Fruit fly (Drosophila melanogaster): ENCODE data around the gene CG43233.

Gene CG43233

dm6 chr2L:20428756-20429408 is 44.3 kb downstream of the CG43233 start (continued):
- TF ChIP-seq Hr38 (GFP tag; optimal IDR thresholded peaks at IDR 0.05) (no peak), CG6163 (GFP tag; IDR thresholded peaks at IDR 0.05) (0 out of 3 replicates have a peak, but pooled peaks have one; percentile 41), Sox15 (GFP tag; optimal IDR thresholded peaks at IDR 0.05) (no peak), salr (GFP tag; optimal IDR thresholded peaks at IDR 0.05) (no peak), CG4318 (GFP tag; optimal IDR thresholded peaks at IDR 0.05) (no peak), spab (GFP tag; optimal IDR thresholded peaks at IDR 0.05) (no peak), CG3919 (GFP tag; optimal IDR thresholded peaks at IDR 0.05) (peak; percentile 52), CG11902 (GFP tag; optimal IDR thresholded peaks at IDR 0.05) (no peak), achi (GFP tag; optimal IDR thresholded peaks at IDR 0.05) (peak; percentile 84), CG10631 (GFP tag; optimal IDR thresholded peaks at IDR 0.05) (peak; percentile 24), svp (GFP tag) (no peak), CG9139 (GFP tag; optimal IDR thresholded peaks at IDR 0.05) (no peak), Ets21C (GFP tag; optimal IDR thresholded peaks at IDR 0.05) (no peak), CG31627 (GFP tag; optimal IDR thresholded peaks at IDR 0.05) (no peak), lz (GFP tag; optimal IDR thresholded peaks at IDR 0.05) (no peak), Hr39 (GFP tag; optimal IDR thresholded peaks at IDR 0.05) (no peak)

- no peak for TF ChIP-seq lz (GFP tag; optimal IDR thresholded peaks at IDR 0.05)
- no peak for TF ChIP-seq Hr38 (GFP tag; optimal IDR thresholded peaks at IDR 0.05)
- TF ChIP-seq CG6163 (GFP tag; IDR thresholded peaks at IDR 0.05), result no peak
- no peak for TF ChIP-seq CG7368 (GFP tag; optimal IDR thresholded peaks at IDR 0.05)
- TF ChIP-seq fkh (GFP tag; optimal IDR thresholded peaks at IDR 0.05), result no peak
- no peak for TF ChIP-seq acj6 (GFP tag; optimal IDR thresholded peaks at IDR 0.05)
- TF ChIP-seq dac (GFP tag; optimal IDR thresholded peaks at IDR 0.05), result no peak
- TF ChIP-seq CG6808 (GFP tag; optimal IDR thresholded peaks at IDR 0.05), result no peak
Measured at dm6 chr2L:20428382-20428755, 44.8 kb downstream of the CG43233 start.

dm6 chr2L:20427401-20427800 is 45.8 kb downstream of the CG43233 start:
- TF ChIP-seq CG6163 (GFP tag; IDR thresholded peaks at IDR 0.05) (0 out of 3 replicates have a peak, but pooled peaks have one; percentile 22), ss (GFP tag; optimal IDR thresholded peaks at IDR 0.05) (peak in 1 of 2 experiments; percentile 11), acj6 (GFP tag; optimal IDR thresholded peaks at IDR 0.05) (no peak), fkh (GFP tag; optimal IDR thresholded peaks at IDR 0.05) (no peak)

dm6 chr2L:20425854-20426396 is 47.3 kb downstream of the CG43233 start, which contains the start of gene CG31688:
TSS of gene CG31688 (plus strand) at chr2L:20426199.
- TF ChIP-seq Hr39 (GFP tag; optimal IDR thresholded peaks at IDR 0.05) (no peak), fd85E (GFP tag; optimal IDR thresholded peaks at IDR 0.05) (no peak), ss (GFP tag; optimal IDR thresholded peaks at IDR 0.05) (no peak), CG8119 (GFP tag; IDR thresholded peaks at IDR 0.05) (no peak), Ets96B (tag; optimal IDR thresholded peaks at IDR 0.05) (no peak), CG3919 (GFP tag; optimal IDR thresholded peaks at IDR 0.05) (no peak), Eip78C (GFP tag) (peak; percentile 9)

- TF ChIP-seq Eip93F (GFP tag; optimal IDR thresholded peaks at IDR 0.05), result no peak
- no peak for TF ChIP-seq dac (GFP tag; optimal IDR thresholded peaks at IDR 0.05)
- TF ChIP-seq Hr39 (GFP tag; optimal IDR thresholded peaks at IDR 0.05), result no peak
- TF ChIP-seq CG8319 (GFP tag; optimal IDR thresholded peaks at IDR 0.05), result no peak
- no peak for TF ChIP-seq net (GFP tag; optimal IDR thresholded peaks at IDR 0.05)
- no peak for TF ChIP-seq CG6163 (GFP tag; IDR thresholded peaks at IDR 0.05)
- TF ChIP-seq CG32006 (GFP tag; optimal IDR thresholded peaks at IDR 0.05), result no peak
- TF ChIP-seq CG3919 (GFP tag; optimal IDR thresholded peaks at IDR 0.05), result no peak
- no peak for TF ChIP-seq ss (GFP tag; optimal IDR thresholded peaks at IDR 0.05)
- no peak for TF ChIP-seq fd59A (GFP tag; optimal IDR thresholded peaks at IDR 0.05)
- TF ChIP-seq CG34406 (GFP tag; optimal IDR thresholded peaks at IDR 0.05), result no peak
- TF ChIP-seq topi (GFP tag; optimal IDR thresholded peaks at IDR 0.05), result no peak
- no peak for TF ChIP-seq CG11762 (GFP tag; optimal IDR thresholded peaks at IDR 0.05; ENCODE audit: insufficient read depth)
- TF ChIP-seq fd85E (GFP tag; optimal IDR thresholded peaks at IDR 0.05), result no peak
- no peak for TF ChIP-seq Lpt (GFP tag; optimal IDR thresholded peaks at IDR 0.05)
- no peak for TF ChIP-seq lz (GFP tag; optimal IDR thresholded peaks at IDR 0.05)
- no peak for TF ChIP-seq dsx (GFP tag; optimal IDR thresholded peaks at IDR 0.05; ENCODE audit: poor library complexity, severe bottlenecking)
- no peak for TF ChIP-seq Ets96B (tag; optimal IDR thresholded peaks at IDR 0.05)
Measured at dm6 chr2L:20424560-20424959, 48.6 kb downstream of the CG43233 start, which contains the start of gene CG15130. TSS of gene CG15130 (minus strand) at chr2L:20424660.

All from whole organism, prepupa.